Fruit fly (Drosophila melanogaster): ENCODE data around the gene CG32152.

Gene CG32152

DNA sequence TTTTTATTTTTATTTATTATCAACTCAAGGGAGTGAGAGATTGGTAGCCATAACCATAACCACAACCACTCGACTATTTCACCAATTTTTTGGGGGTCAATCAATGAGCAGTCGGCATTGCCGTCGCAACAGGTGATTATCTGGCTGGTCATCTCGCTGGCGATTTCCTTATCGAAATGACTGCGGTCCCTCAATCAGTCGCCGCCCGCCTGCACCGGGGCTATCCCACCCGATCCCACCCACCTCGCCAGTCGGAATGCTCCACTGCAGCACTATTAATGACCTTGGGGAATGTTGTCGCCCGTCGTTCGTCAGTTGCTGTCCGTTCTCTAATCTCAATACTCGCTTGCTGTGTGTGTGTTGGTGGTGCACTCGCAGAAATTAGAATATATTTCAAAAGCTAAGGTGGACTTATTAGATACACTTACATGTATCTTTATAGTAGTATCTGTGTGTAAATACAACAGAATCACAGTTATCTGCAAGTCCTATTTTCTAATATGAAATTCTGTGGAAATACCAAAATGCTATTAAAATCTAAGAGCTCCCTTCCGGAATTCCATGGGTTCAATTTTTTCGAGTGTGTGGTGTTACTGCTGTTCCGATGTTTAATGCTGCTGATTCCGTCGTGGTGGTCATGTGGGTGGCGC lies 16.7 kb upstream of the CG32152 start (continued):
- TF ChIP-seq CG4328 (GFP tag; optimal IDR thresholded peaks at IDR 0.05), result peak; percentile 46
- no peak for TF ChIP-seq Hr39 (optimal IDR thresholded peaks at IDR 0.05)
- no peak for TF ChIP-seq Dad (GFP tag; optimal IDR thresholded peaks at IDR 0.05)
- TF ChIP-seq lmd (GFP tag; IDR thresholded peaks at IDR 0.05), result peak; percentile 73
- no peak for TF ChIP-seq hbn (GFP tag; IDR thresholded peaks at IDR 0.05; ENCODE audit: partially characterized antibody)
- no peak for TF ChIP-seq Hey (tag; optimal IDR thresholded peaks at IDR 0.05)
- TF ChIP-seq CG17912 (GFP tag; optimal IDR thresholded peaks at IDR 0.05), result no peak
- peak; percentile 30 for TF ChIP-seq CG6683 (GFP tag; optimal IDR thresholded peaks at IDR 0.05)
- TF ChIP-seq repo (GFP tag; optimal IDR thresholded peaks at IDR 0.05), result no peak
- TF ChIP-seq corto (GFP tag; optimal IDR thresholded peaks at IDR 0.05), result no peak
- TF ChIP-seq CG10462 (GFP tag; optimal IDR thresholded peaks at IDR 0.05), result no peak
- TF ChIP-seq Lim3 (GFP tag; IDR thresholded peaks at IDR 0.05), result no peak
- 0 out of 3 replicates have a peak, but pooled peaks have one; percentile 23 for TF ChIP-seq Mrtf (GFP tag; IDR thresholded peaks at IDR 0.05)
- TF ChIP-seq inv (GFP tag; IDR thresholded peaks at IDR 0.05; ENCODE audit: partially characterized antibody), result no peak
- no peak for TF ChIP-seq MTF-1 (GFP tag; optimal IDR thresholded peaks at IDR 0.05; ENCODE audit: borderline replicate concordance)
- TF ChIP-seq row (GFP tag; IDR thresholded peaks at IDR 0.05), result peak; percentile 87
- TF ChIP-seq CG15479 (GFP tag; optimal IDR thresholded peaks at IDR 0.05), result no peak
- no peak for TF ChIP-seq MESR4 (GFP tag; optimal IDR thresholded peaks at IDR 0.05)
- peak; percentile 31 for TF ChIP-seq CG4854 (GFP tag; optimal IDR thresholded peaks at IDR 0.05)
- peak; percentile 13; the same call in 1 of the 2 replicates for TF ChIP-seq Oaz (GFP tag; IDR thresholded peaks at IDR 0.05)
- TF ChIP-seq unpg (GFP tag; optimal IDR thresholded peaks at IDR 0.05), result peak; percentile 54
- TF ChIP-seq gsb-n (tag; optimal IDR thresholded peaks at IDR 0.05), result no peak
- no peak for TF ChIP-seq CG13123 (GFP tag; optimal IDR thresholded peaks at IDR 0.05)
- TF ChIP-seq CG7372 (GFP tag; IDR thresholded peaks at IDR 0.05), result peak; percentile 35; the same call in 1 of the 2 replicates
- TF ChIP-seq vfl (GFP tag; optimal IDR thresholded peaks at IDR 0.05), result no peak
- TF ChIP-seq CG3838 (GFP tag; optimal IDR thresholded peaks at IDR 0.05), result no peak
- TF ChIP-seq kah (GFP tag; optimal IDR thresholded peaks at IDR 0.05), result peak; percentile 4
- 0 out of 3 replicates have a peak, but pooled peaks have one; percentile 36 for TF ChIP-seq ase (GFP tag; IDR thresholded peaks at IDR 0.05)
- peak; percentile 57 for TF ChIP-seq zf30C (GFP tag; optimal IDR thresholded peaks at IDR 0.05)
- peak; percentile 60 for TF ChIP-seq pum (GFP tag; optimal IDR thresholded peaks at IDR 0.05)
- peak; percentile 77 for TF ChIP-seq lab (GFP tag; optimal IDR thresholded peaks at IDR 0.05)
- TF ChIP-seq grn (GFP tag; optimal IDR thresholded peaks at IDR 0.05), result peak; percentile 54
- TF ChIP-seq Myb (GFP tag; optimal IDR thresholded peaks at IDR 0.05), result peak; percentile 43
- TF ChIP-seq br (optimal IDR thresholded peaks at IDR 0.05), result no peak
- peak; percentile 55 for TF ChIP-seq Side (GFP tag; optimal IDR thresholded peaks at IDR 0.05)
- no peak for TF ChIP-seq Ets97D (GFP tag; optimal IDR thresholded peaks at IDR 0.05)
- TF ChIP-seq Sin3A (optimal IDR thresholded peaks at IDR 0.05), result no peak
- peak; percentile 29; the same call in 1 of the 3 replicates for TF ChIP-seq H15 (GFP tag; IDR thresholded peaks at IDR 0.05)
- no peak for TF ChIP-seq abd-A (tag; optimal IDR thresholded peaks at IDR 0.05)
- no peak for TF ChIP-seq CG10959 (GFP tag; IDR thresholded peaks at IDR 0.05)
- TF ChIP-seq ranshi (GFP tag; IDR thresholded peaks at IDR 0.05), result 0 out of 2 replicates have a peak, but pooled peaks have one; percentile 3
- no peak for TF ChIP-seq Awh (GFP tag; IDR thresholded peaks at IDR 0.05)
- TF ChIP-seq insv (GFP tag; optimal IDR thresholded peaks at IDR 0.05), result no peak
- no peak for TF ChIP-seq HLH4C (GFP tag; IDR thresholded peaks at IDR 0.05; ENCODE audit: partially characterized antibody)
- TF ChIP-seq CG12659 (GFP tag; optimal IDR thresholded peaks at IDR 0.05), result peak; percentile 73
- peak; percentile 78 for TF ChIP-seq grau (tag; optimal IDR thresholded peaks at IDR 0.05)
- no peak for TF ChIP-seq CG10565 (GFP tag; optimal IDR thresholded peaks at IDR 0.05)
- TF ChIP-seq Dek (tag; optimal IDR thresholded peaks at IDR 0.05), result peak; percentile 46
- TF ChIP-seq ind (GFP tag; optimal IDR thresholded peaks at IDR 0.05), result peak; percentile 72
- TF ChIP-seq CG5953 (GFP tag; IDR thresholded peaks at IDR 0.05), result no peak
- TF ChIP-seq CG17186 (GFP tag; optimal IDR thresholded peaks at IDR 0.05), result no peak
